Worm (Caenorhabditis elegans): Measurements from ENCODE around the gene H03E18.1.

The H03E18.1 gene

ce11 chrX:8545971-8546442, 38.3 kb downstream of the H03E18.1 start, which contains the start of gene sdha-1 (continued):
- TF ChIP-seq ztf-6 (GFP tag; IDR thresholded peaks at IDR 0.05): no peak
- no peak for TF ChIP-seq F57A8.1 (GFP tag; optimal IDR thresholded peaks at IDR 0.05)
- 0 out of 2 replicates have a peak, but pooled peaks have one; percentile 37 for TF ChIP-seq Y56A3A.18 (GFP tag; IDR thresholded peaks at IDR 0.05)
- peak; percentile 52 for TF ChIP-seq ZK185.1 (tag; optimal IDR thresholded peaks at IDR 0.05; ENCODE audit: poor library complexity, severe bottlenecking)
- no peak for TF ChIP-seq rpc-1 (optimal IDR thresholded peaks at IDR 0.05)
- TF ChIP-seq rpc-1 (tag; optimal IDR thresholded peaks at IDR 0.05): no peak
- TF ChIP-seq nfya-1 (tag; optimal IDR thresholded peaks at IDR 0.05; ENCODE audit: borderline replicate concordance, insufficient read depth): no peak
- TF ChIP-seq ets-4 (GFP tag; optimal IDR thresholded peaks at IDR 0.05): peak; percentile 64
- no peak for TF ChIP-seq F49E8.2 (tag; optimal IDR thresholded peaks at IDR 0.05; ENCODE audit: insufficient read depth)
- TF ChIP-seq Y67H2A.10 (GFP tag; conservative IDR thresholded peaks at IDR 0.05): no peak
- no peak for TF ChIP-seq ceh-40 (GFP tag; IDR thresholded peaks at IDR 0.05)
- TF ChIP-seq tbp1 (GFP tag; optimal IDR thresholded peaks at IDR 0.05): peak; percentile 56
- TF ChIP-seq lin-35 (GFP tag; optimal IDR thresholded peaks at IDR 0.05): peak in 1 of 3 experiments; percentile 60
- TF ChIP-seq B0261.1 (tag; optimal IDR thresholded peaks at IDR 0.05): no peak
- TF ChIP-seq madf-6 (GFP tag; IDR thresholded peaks at IDR 0.05): no peak
- no peak for TF ChIP-seq mxl-1 (tag; optimal IDR thresholded peaks at IDR 0.05)
- no peak for TF ChIP-seq sptf-2 (GFP tag; optimal IDR thresholded peaks at IDR 0.05)
- no peak for TF ChIP-seq ztf-3 (GFP tag; optimal IDR thresholded peaks at IDR 0.05)
- TF ChIP-seq F52B5.7 (tag; optimal IDR thresholded peaks at IDR 0.05): no peak
- peak; percentile 83 for TF ChIP-seq ceh-27 (GFP tag; optimal IDR thresholded peaks at IDR 0.05)
- TF ChIP-seq sea-2 (GFP tag; IDR thresholded peaks at IDR 0.05): no peak
- peak; percentile 78 for TF ChIP-seq K11D2.4 (GFP tag; IDR thresholded peaks at IDR 0.05)
- TF ChIP-seq Y79H2A.3 (GFP tag; conservative IDR thresholded peaks at IDR 0.05): no peak
- no peak for TF ChIP-seq snpc-3.4 (tag; optimal IDR thresholded peaks at IDR 0.05)
- TF ChIP-seq dpl-1 (GFP tag; optimal IDR thresholded peaks at IDR 0.05): no peak
- TF ChIP-seq gei-17 (GFP tag; optimal IDR thresholded peaks at IDR 0.05): no peak
- TF ChIP-seq him-1 (tag; optimal IDR thresholded peaks at IDR 0.05): no peak
- TF ChIP-seq ceh-79 (tag; optimal IDR thresholded peaks at IDR 0.05): no peak
- peak; percentile 30; the same call in 1 of the 2 replicates for TF ChIP-seq cebp-1 (GFP tag; IDR thresholded peaks at IDR 0.05)
- peak; percentile 86 for TF ChIP-seq cebp-1 (tag; optimal IDR thresholded peaks at IDR 0.05)
- no peak for TF ChIP-seq dpff-1 (tag; optimal IDR thresholded peaks at IDR 0.05)
- no peak for TF ChIP-seq attf-6 (GFP tag; IDR thresholded peaks at IDR 0.05)
- TF ChIP-seq F10E7.11 (tag; optimal IDR thresholded peaks at IDR 0.05): no peak
- no peak for TF ChIP-seq unc-130 (GFP tag; optimal IDR thresholded peaks at IDR 0.05)
- TF ChIP-seq cebp-2 (GFP tag; IDR thresholded peaks at IDR 0.05): no peak
- no peak for TF ChIP-seq ama-1 (optimal IDR thresholded peaks at IDR 0.05)
- no peak for TF ChIP-seq ama-1 (GFP tag; optimal IDR thresholded peaks at IDR 0.05)
- no peak for TF ChIP-seq ceh-58 (GFP tag; IDR thresholded peaks at IDR 0.05)
- peak; percentile 76; the same call in 1 of the 2 replicates for TF ChIP-seq zfh-2 (GFP tag; conservative IDR thresholded peaks at IDR 0.05)
- peak; percentile 43; the same call in 1 of the 2 replicates for TF ChIP-seq hmg-1.2 (GFP tag; IDR thresholded peaks at IDR 0.05)
- TF ChIP-seq let-526 (GFP tag; IDR thresholded peaks at IDR 0.05): peak; percentile 59; the same call in 1 of the 2 replicates
- TF ChIP-seq hlh-26 (GFP tag; conservative IDR thresholded peaks at IDR 0.05): no peak
- TF ChIP-seq T26A5.8 (tag; optimal IDR thresholded peaks at IDR 0.05): no peak
- TF ChIP-seq nhr-27 (tag; optimal IDR thresholded peaks at IDR 0.05): no peak
- TF ChIP-seq bed-2 (GFP tag; IDR thresholded peaks at IDR 0.05): no peak
- peak; percentile 17 for TF ChIP-seq chd-7 (tag; optimal IDR thresholded peaks at IDR 0.05)
- no peak for TF ChIP-seq madf-3 (GFP tag; IDR thresholded peaks at IDR 0.05)
- no peak for TF ChIP-seq pha-4 (tag; optimal IDR thresholded peaks at IDR 0.05)
- peak; percentile 85 for TF ChIP-seq attf-5 (GFP tag; optimal IDR thresholded peaks at IDR 0.05)
- TF ChIP-seq nhr-90 (tag; optimal IDR thresholded peaks at IDR 0.05): peak; percentile 41

Data from whole organism, young adult.